Worm (Caenorhabditis elegans) whole organism, mixed stage, embryonic: ENCODE measurements around the gene srj-44.

Experiments used
- bed-3 ChIP-seq: fragments of 200-800 bp; sonication (Bioruptor generic); optimal IDR thresholded peaks from 3 replicates; lab custom pipeline; 2018; ENCODE audit warnings: mild to moderate bottlenecking, missing genetic modification characterization, moderate library complexity, missing compliant biosample characterization
- blmp-1 ChIP-seq: fragments of 150-350 bp; optimal IDR thresholded peaks from 2 replicates; lab custom pipeline; 2014; ENCODE audit warnings: missing biosample characterization, missing genetic modification characterization
- ces-1 ChIP-seq: fragments of 150-350 bp; optimal IDR thresholded peaks from 2 replicates; lab custom pipeline; 2014; ENCODE audit warnings: missing biosample characterization, missing genetic modification reagents, missing genetic modification characterization
- cnd-1 ChIP-seq: fragments of 200-800 bp; sonication (Bioruptor generic); optimal IDR thresholded peaks from 2 replicates; lab custom pipeline; 2018; ENCODE audit warnings: mild to moderate bottlenecking, missing genetic modification characterization, missing compliant biosample characterization
- drap-1 ChIP-seq: fragments of 200-800 bp; sonication (Bioruptor generic); optimal IDR thresholded peaks from 3 replicates; lab custom pipeline; 2018; ENCODE audit warnings: mild to moderate bottlenecking, missing genetic modification characterization, missing compliant biosample characterization
- elt-1 ChIP-seq: sonication (generic microtip); optimal IDR thresholded peaks from 2 replicates; lab custom pipeline; 2017; ENCODE audit warnings: missing genetic modification characterization, mild to moderate bottlenecking, missing compliant biosample characterization, antibody characterized with exemption, moderate library complexity, borderline replicate concordance; ENCODE audit not compliant: insufficient read depth
- elt-3 ChIP-seq: fragments of 150-350 bp; optimal IDR thresholded peaks from 2 replicates; lab custom pipeline; 2014; ENCODE audit warnings: missing biosample characterization, missing genetic modification characterization
- flh-1 ChIP-seq: fragments of 200-800 bp; sonication (Bioruptor generic); optimal IDR thresholded peaks from 2 replicates; lab custom pipeline; 2018; ENCODE audit warnings: mild to moderate bottlenecking, missing genetic modification characterization, moderate library complexity, missing compliant biosample characterization
- lin-13 ChIP-seq: fragments of 150-350 bp; optimal IDR thresholded peaks from 2 replicates; lab custom pipeline; 2014; ENCODE audit warnings: missing biosample characterization, missing genetic modification characterization
- lin-32 ChIP-seq: fragments of 200-800 bp; sonication (Bioruptor generic); optimal IDR thresholded peaks from 2 replicates; lab custom pipeline; 2018; ENCODE audit warnings: mild to moderate bottlenecking, missing genetic modification characterization, missing compliant biosample characterization
- lsy-2 ChIP-seq: fragments of 150-350 bp; optimal IDR thresholded peaks from 2 replicates; lab custom pipeline; 2014; ENCODE audit warnings: missing biosample characterization, missing genetic modification characterization
- mab-5 ChIP-seq: fragments of 150-350 bp; optimal IDR thresholded peaks from 2 replicates; lab custom pipeline; 2014; ENCODE audit warnings: missing biosample characterization, missing genetic modification characterization
- mep-1 ChIP-seq: fragments of 150-350 bp; optimal IDR thresholded peaks from 2 replicates; lab custom pipeline; 2017; ENCODE audit warnings: missing biosample characterization, missing genetic modification reagents, missing genetic modification characterization, inconsistent platforms
- mls-2 ChIP-seq: sonication (generic microtip); optimal IDR thresholded peaks from 2 replicates; lab custom pipeline; 2016; ENCODE audit warnings: mild to moderate bottlenecking, missing genetic modification characterization, moderate library complexity, missing compliant biosample characterization
- nhr-12 ChIP-seq: fragments of 150-350 bp; optimal IDR thresholded peaks from 2 replicates; lab custom pipeline; 2014; ENCODE audit warnings: missing biosample characterization, missing genetic modification characterization
- nhr-2 ChIP-seq: fragments of 150-350 bp; optimal IDR thresholded peaks from 2 replicates; lab custom pipeline; 2014; ENCODE audit warnings: missing biosample characterization, missing genetic modification characterization
- nhr-237 ChIP-seq: fragments of 150-350 bp; optimal IDR thresholded peaks from 2 replicates; lab custom pipeline; 2014; ENCODE audit warnings: missing biosample characterization, missing genetic modification characterization
- nhr-28 ChIP-seq: fragments of 150-350 bp; optimal IDR thresholded peaks from 2 replicates; lab custom pipeline; 2014; ENCODE audit warnings: missing biosample characterization, missing genetic modification characterization
- nhr-76 ChIP-seq: sonication (generic microtip); optimal IDR thresholded peaks from 2 replicates; lab custom pipeline; 2017; ENCODE audit warnings: missing biosample characterization, missing genetic modification characterization
- sem-2 ChIP-seq: fragments of 200-800 bp; sonication (Bioruptor generic); optimal IDR thresholded peaks from 2 replicates; lab custom pipeline; 2018; ENCODE audit warnings: mild to moderate bottlenecking, missing genetic modification characterization, missing compliant biosample characterization
- sptf-1 ChIP-seq: sonication (generic microtip); optimal IDR thresholded peaks from 2 replicates; lab custom pipeline; 2017; ENCODE audit warnings: mild to moderate bottlenecking, missing genetic modification characterization, moderate library complexity, missing compliant biosample characterization
- tbx-8 ChIP-seq: fragments of 200-800 bp; sonication (Bioruptor generic); optimal IDR thresholded peaks from 2 replicates; lab custom pipeline; 2018; ENCODE audit warnings: mild to moderate bottlenecking, missing genetic modification characterization, moderate library complexity, missing compliant biosample characterization
- unc-120 ChIP-seq: sonication (generic microtip); optimal IDR thresholded peaks from 2 replicates; lab custom pipeline; 2017; ENCODE audit warnings: missing genetic modification characterization, missing compliant biosample characterization; ENCODE audit not compliant: poor library complexity, severe bottlenecking
- unc-39 ChIP-seq: fragments of 150-350 bp; optimal IDR thresholded peaks from 2 replicates; lab custom pipeline; 2014; ENCODE audit warnings: missing biosample characterization, missing genetic modification characterization
- unc-62 ChIP-seq: fragments of 150-350 bp; optimal IDR thresholded peaks from 2 replicates; lab custom pipeline; 2014; ENCODE audit warnings: missing biosample characterization, missing genetic modification reagents, missing genetic modification characterization
- zip-8 ChIP-seq: fragments of 150-350 bp; optimal IDR thresholded peaks from 2 replicates; lab custom pipeline; 2014; ENCODE audit warnings: missing biosample characterization, missing genetic modification characterization
- ztf-11 ChIP-seq: fragments of 150-350 bp; optimal IDR thresholded peaks from 2 replicates; lab custom pipeline; 2014; ENCODE audit warnings: missing biosample characterization, missing genetic modification characterization

Gene srj-44

DNA sequence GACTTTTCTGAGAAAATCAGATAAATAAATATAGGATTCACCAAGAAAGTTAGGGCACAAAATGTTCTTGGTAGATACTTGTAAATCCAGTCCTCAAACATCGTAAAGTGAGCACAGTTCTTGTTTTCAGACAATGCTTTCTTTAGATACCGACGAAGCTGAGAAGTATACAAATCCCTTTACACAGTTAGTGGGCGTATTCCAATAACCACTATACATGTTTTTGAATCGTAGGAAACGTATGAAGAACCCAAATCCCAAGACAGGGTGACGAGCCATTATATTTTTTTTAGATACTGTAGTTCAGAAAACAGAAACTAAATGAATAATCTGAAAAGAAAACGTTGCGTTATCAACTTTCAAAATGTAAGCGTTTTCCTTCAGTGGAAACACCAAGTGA lies at the start of gene srj-44:
Gene srj-44, minus strand, starts transcription at position 101 of the 400 bp plus-strand sequence.
- TF ChIP-seq mab-5 (no peak), nhr-2 (tag; lab: Kevin White, UChicago) (no peak), nhr-237 (tag; lab: Kevin White, UChicago) (no peak), blmp-1 (tag; lab: Kevin White, UChicago) (no peak), elt-1 (tag; lab: Kevin White, UChicago) (no peak), ztf-11 (tag; lab: Kevin White, UChicago) (no peak), nhr-12 (no peak), sem-2 (GFP tag; lab: Kevin White, UChicago) (no peak), lin-32 (no peak), unc-120 (tag; lab: Kevin White, UChicago) (no peak), drap-1 (GFP tag; lab: Kevin White, UChicago) (no peak), cnd-1 (tag; lab: Kevin White, UChicago) (no peak), flh-1 (GFP tag; lab: Kevin White, UChicago) (no peak), elt-3 (tag; lab: Kevin White, UChicago) (no peak), mep-1 (tag; lab: Kevin White, UChicago) (no peak)

DNA sequence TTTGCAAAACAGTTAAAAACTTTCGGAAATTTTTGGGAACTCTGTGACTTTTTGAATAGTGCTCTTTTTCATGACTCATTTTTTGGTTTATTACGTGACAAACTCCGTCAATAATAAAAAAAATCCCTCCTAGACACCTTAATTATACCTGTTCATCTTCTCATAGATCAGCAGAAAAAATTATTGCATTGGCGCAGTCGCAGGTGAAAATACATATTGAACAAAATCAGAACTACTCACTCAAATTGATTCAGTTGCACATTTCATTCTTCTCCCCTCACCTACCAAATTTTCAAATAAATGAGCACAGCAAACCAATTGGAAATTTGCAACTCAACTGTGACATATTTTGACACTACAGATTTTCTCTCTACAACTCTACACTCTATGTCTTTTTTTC lies 47.3 kb upstream of the srj-44 start, which contains the start of gene srh-127:
Gene srh-127, plus strand, starts transcription at position 301 of the 400 bp plus-strand sequence.
- no peak for TF ChIP-seq nhr-12
- no peak for TF ChIP-seq lin-13 (tag; lab: Kevin White, UChicago)
- TF ChIP-seq tbx-8 (GFP tag; lab: Kevin White, UChicago), result no peak
- no peak for TF ChIP-seq unc-39 (tag; lab: Kevin White, UChicago)
- TF ChIP-seq bed-3 (GFP tag; lab: Kevin White, UChicago), result no peak
- no peak for TF ChIP-seq zip-8
- TF ChIP-seq nhr-76 (tag; lab: Kevin White, UChicago), result no peak
- no peak for TF ChIP-seq ces-1 (GFP tag; lab: Kevin White, UChicago)
- no peak for TF ChIP-seq elt-3 (tag; lab: Kevin White, UChicago)
- no peak for TF ChIP-seq lin-32

DNA sequence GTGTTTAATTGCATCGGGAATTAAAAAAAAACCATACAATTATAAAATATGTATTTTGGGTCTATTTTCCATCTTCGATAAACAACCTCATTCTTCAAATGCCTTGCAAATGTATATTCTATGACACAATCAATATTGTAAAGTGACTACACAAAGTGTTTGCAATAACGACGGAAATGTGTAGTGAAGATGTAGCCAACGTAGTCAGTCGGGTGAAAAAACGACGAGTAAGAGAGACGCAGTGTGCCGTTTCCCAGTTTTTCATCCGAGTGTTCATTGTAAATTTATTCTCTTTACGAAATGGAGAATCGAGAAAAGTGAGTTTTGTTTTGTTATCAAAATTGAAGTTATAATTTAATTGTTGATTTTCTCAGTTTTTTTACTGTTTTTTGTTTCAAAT lies 46.3 kb upstream of the srj-44 start, which contains the start of gene F37B4.15:
Gene F37B4.15, plus strand, starts transcription at position 301 of the 400 bp plus-strand sequence.
- TF ChIP-seq nhr-28 (tag; lab: Kevin White, UChicago) (no peak), unc-62 (GFP tag; lab: Kevin White, UChicago) (no peak), unc-39 (tag; lab: Kevin White, UChicago) (no peak), unc-120 (tag; lab: Kevin White, UChicago) (no peak), ztf-11 (tag; lab: Kevin White, UChicago) (no peak), sem-2 (GFP tag; lab: Kevin White, UChicago) (no peak), nhr-12 (no peak), nhr-237 (tag; lab: Kevin White, UChicago) (no peak), mls-2 (no peak), zip-8 (no peak), blmp-1 (tag; lab: Kevin White, UChicago) (no peak), bed-3 (GFP tag; lab: Kevin White, UChicago) (no peak)

DNA sequence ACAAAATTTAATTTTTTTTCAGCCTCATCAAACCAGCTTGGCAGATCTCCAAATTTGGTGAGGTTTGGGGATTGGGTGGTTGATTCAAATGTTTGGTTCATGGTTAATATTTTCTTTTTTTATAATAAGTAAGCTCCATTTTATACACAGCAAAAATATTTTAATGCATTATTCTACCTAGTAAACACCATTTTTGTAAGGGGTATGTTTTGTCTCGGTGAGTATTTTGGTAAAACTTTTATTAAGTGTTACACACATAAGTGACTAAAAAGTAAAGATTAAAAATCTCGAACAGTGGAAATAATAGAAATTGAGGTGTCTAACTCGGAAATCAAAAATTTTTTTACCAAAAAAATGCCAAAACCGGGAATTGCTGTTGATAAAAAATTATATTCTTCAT lies 43.0 kb upstream of the srj-44 start, which contains the start of gene srw-4:
Gene srw-4, minus strand, starts transcription at position 101 of the 400 bp plus-strand sequence.
- no peak for TF ChIP-seq lsy-2 (tag; lab: Kevin White, UChicago)
- no peak for TF ChIP-seq ces-1 (GFP tag; lab: Kevin White, UChicago)

DNA sequence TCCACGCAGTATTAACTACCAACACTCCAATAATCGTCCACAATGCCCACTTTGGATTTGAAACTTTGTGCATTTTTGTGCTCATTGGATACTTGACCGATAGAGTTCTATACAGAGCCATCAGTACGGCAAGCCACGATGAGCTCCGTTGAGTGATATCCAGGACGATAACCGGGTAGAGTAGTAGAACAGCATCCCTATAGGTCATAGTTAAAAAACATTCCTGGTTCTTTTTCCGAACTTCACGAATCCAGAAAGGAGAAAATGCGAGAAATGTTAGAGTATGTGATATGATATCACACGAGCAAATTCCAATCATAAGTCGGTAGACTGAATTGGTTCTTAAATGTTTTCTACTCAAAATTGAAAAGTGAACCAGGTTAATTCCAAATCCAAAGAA lies 42.6 kb upstream of the srj-44 start:
- TF ChIP-seq unc-62 (GFP tag; lab: Kevin White, UChicago) (no peak), cnd-1 (tag; lab: Kevin White, UChicago) (no peak), nhr-12 (no peak), sem-2 (GFP tag; lab: Kevin White, UChicago) (no peak), bed-3 (GFP tag; lab: Kevin White, UChicago) (no peak), unc-39 (tag; lab: Kevin White, UChicago) (no peak), sptf-1 (tag; lab: Kevin White, UChicago) (no peak), tbx-8 (GFP tag; lab: Kevin White, UChicago) (no peak), mls-2 (no peak), mab-5 (no peak)

DNA sequence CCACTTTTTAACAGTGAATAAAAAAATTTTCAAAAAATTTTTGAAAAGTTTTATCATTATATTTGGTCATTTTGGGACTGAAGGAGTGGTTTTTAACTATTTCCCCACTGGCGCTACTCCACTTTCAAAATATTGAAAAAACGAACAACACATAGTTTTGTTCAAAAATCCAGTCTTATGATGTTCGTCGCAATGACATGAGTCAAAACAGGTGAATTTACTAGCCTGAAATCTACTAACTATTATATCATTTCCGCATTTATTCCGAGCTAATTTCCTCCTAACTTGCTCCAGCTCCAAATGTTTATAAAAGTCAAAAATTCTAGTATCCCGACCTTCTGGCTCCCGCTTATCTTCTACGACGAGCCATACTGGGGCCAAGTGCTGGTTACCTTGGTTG lies 38.7 kb upstream of the srj-44 start, which contains the start of gene sre-24:
Gene sre-24, plus strand, starts transcription at position 301 of the 400 bp plus-strand sequence.
- TF ChIP-seq sptf-1 (tag; lab: Kevin White, UChicago) (no peak), unc-120 (tag; lab: Kevin White, UChicago) (no peak)
- TF ChIP-seq, all 35 proteins: peak for 0
